Fruit fly (Drosophila melanogaster): ENCODE results near the gene Crtc.

Crtc gene

dm6 chr3L:17663647-17664046, 5.4 kb downstream of the Crtc start:
- no peak for TF ChIP-seq psq (GFP tag; optimal IDR thresholded peaks at IDR 0.05)
- no peak for TF ChIP-seq rgr (GFP tag; optimal IDR thresholded peaks at IDR 0.05)
- TF ChIP-seq jim (GFP tag; optimal IDR thresholded peaks at IDR 0.05): no peak
- no peak for TF ChIP-seq CG32264 (GFP tag; optimal IDR thresholded peaks at IDR 0.05)
- TF ChIP-seq Dfd (GFP tag; optimal IDR thresholded peaks at IDR 0.05): peak; percentile 95
- TF ChIP-seq Hr83 (GFP tag; optimal IDR thresholded peaks at IDR 0.05; ENCODE audit: poor library complexity, severe bottlenecking): no peak
- TF ChIP-seq sage (GFP tag; optimal IDR thresholded peaks at IDR 0.05): no peak
- no peak for TF ChIP-seq Hnf4 (GFP tag; optimal IDR thresholded peaks at IDR 0.05)

dm6 chr3L:17659268-17659589, 9.8 kb downstream of the Crtc start:
- TF ChIP-seq foxo (GFP tag; optimal IDR thresholded peaks at IDR 0.05) (peak in 1 of 2 experiments; percentile 2), rgr (GFP tag; optimal IDR thresholded peaks at IDR 0.05) (peak; percentile 52), usp (GFP tag; optimal IDR thresholded peaks at IDR 0.05) (no peak), pan (optimal IDR thresholded peaks at IDR 0.05) (no peak), GATAd (GFP tag; optimal IDR thresholded peaks at IDR 0.05) (no peak), jim (GFP tag; optimal IDR thresholded peaks at IDR 0.05) (no peak), Sp1 (GFP tag; optimal IDR thresholded peaks at IDR 0.05) (no peak), OdsH (GFP tag; optimal IDR thresholded peaks at IDR 0.05) (peak; percentile 16), Rel (GFP tag; optimal IDR thresholded peaks at IDR 0.05) (no peak), Rel (tag; optimal IDR thresholded peaks at IDR 0.05) (no peak), brk (GFP tag; optimal IDR thresholded peaks at IDR 0.05) (no peak), sage (GFP tag; optimal IDR thresholded peaks at IDR 0.05) (no peak), h (GFP tag; optimal IDR thresholded peaks at IDR 0.05) (peak; percentile 51), Myc (optimal IDR thresholded peaks at IDR 0.05) (no peak), Dfd (GFP tag; optimal IDR thresholded peaks at IDR 0.05) (no peak), lola (GFP tag; optimal IDR thresholded peaks at IDR 0.05) (no peak), Hr83 (GFP tag; optimal IDR thresholded peaks at IDR 0.05; ENCODE audit: poor library complexity, severe bottlenecking) (peak; percentile 89), Jra (GFP tag; optimal IDR thresholded peaks at IDR 0.05) (no peak), HLH106 (tag; optimal IDR thresholded peaks at IDR 0.05) (no peak), Dif (GFP tag; optimal IDR thresholded peaks at IDR 0.05; ENCODE audit: partially characterized antibody) (no peak), Hnf4 (GFP tag; optimal IDR thresholded peaks at IDR 0.05) (peak; percentile 38), N (GFP tag; optimal IDR thresholded peaks at IDR 0.05) (no peak), dmrt93B (GFP tag; optimal IDR thresholded peaks at IDR 0.05) (no peak), CG9705 (GFP tag; optimal IDR thresholded peaks at IDR 0.05) (no peak), tai (GFP tag; optimal IDR thresholded peaks at IDR 0.05) (peak; percentile 19), psq (GFP tag; optimal IDR thresholded peaks at IDR 0.05) (no peak), dsf (GFP tag; optimal IDR thresholded peaks at IDR 0.05; ENCODE audit: borderline replicate concordance) (no peak)

dm6 chr3L:17658423-17659267, 10.4 kb downstream of the Crtc start:
- TF ChIP-seq usp (GFP tag; optimal IDR thresholded peaks at IDR 0.05) (no peak), Sp1 (GFP tag; optimal IDR thresholded peaks at IDR 0.05) (peak; percentile 24), fru (GFP tag; optimal IDR thresholded peaks at IDR 0.05) (peak; percentile 73), N (GFP tag; optimal IDR thresholded peaks at IDR 0.05) (no peak), Abd-B (GFP tag; optimal IDR thresholded peaks at IDR 0.05) (no peak), OdsH (GFP tag; optimal IDR thresholded peaks at IDR 0.05) (peak; percentile 79), foxo (GFP tag; optimal IDR thresholded peaks at IDR 0.05) (peak; percentile 71 to 86), sage (GFP tag; optimal IDR thresholded peaks at IDR 0.05) (no peak), pan (optimal IDR thresholded peaks at IDR 0.05) (no peak), jim (GFP tag; optimal IDR thresholded peaks at IDR 0.05) (no peak), CG9705 (GFP tag; optimal IDR thresholded peaks at IDR 0.05) (no peak), psq (GFP tag; optimal IDR thresholded peaks at IDR 0.05) (peak; percentile 42), rgr (GFP tag; optimal IDR thresholded peaks at IDR 0.05) (peak; percentile 83), Hr83 (GFP tag; optimal IDR thresholded peaks at IDR 0.05; ENCODE audit: poor library complexity, severe bottlenecking) (no peak), Jra (GFP tag; optimal IDR thresholded peaks at IDR 0.05) (no peak), dl (GFP tag; optimal IDR thresholded peaks at IDR 0.05; ENCODE audit: insufficient read depth in 1 of 2, partially characterized antibody in 2 of 2) (no peak), Hr78 (GFP tag; optimal IDR thresholded peaks at IDR 0.05) (no peak), woc (GFP tag; optimal IDR thresholded peaks at IDR 0.05) (peak; percentile 8), CG32264 (GFP tag; optimal IDR thresholded peaks at IDR 0.05) (peak; percentile 56), tai (GFP tag; optimal IDR thresholded peaks at IDR 0.05) (peak; percentile 66), Hnf4 (GFP tag; optimal IDR thresholded peaks at IDR 0.05) (peak; percentile 74), Vsx2 (GFP tag; optimal IDR thresholded peaks at IDR 0.05; ENCODE audit: partially characterized antibody) (peak; percentile 39), Rel (GFP tag; optimal IDR thresholded peaks at IDR 0.05) (no peak), Rel (tag; optimal IDR thresholded peaks at IDR 0.05) (peak; percentile 44), CrebA (GFP tag; optimal IDR thresholded peaks at IDR 0.05; ENCODE audit: borderline replicate concordance) (no peak), Dfd (GFP tag; optimal IDR thresholded peaks at IDR 0.05) (no peak), lola (GFP tag; optimal IDR thresholded peaks at IDR 0.05) (no peak), dsf (GFP tag; optimal IDR thresholded peaks at IDR 0.05; ENCODE audit: borderline replicate concordance) (no peak), dmrt93B (GFP tag; optimal IDR thresholded peaks at IDR 0.05) (peak; percentile 26), h (GFP tag; optimal IDR thresholded peaks at IDR 0.05) (peak; percentile 81), Dif (GFP tag; optimal IDR thresholded peaks at IDR 0.05; ENCODE audit: partially characterized antibody) (no peak), Mio (GFP tag; optimal IDR thresholded peaks at IDR 0.05) (peak; percentile 34), Myc (optimal IDR thresholded peaks at IDR 0.05) (no peak), HLH106 (tag; optimal IDR thresholded peaks at IDR 0.05) (peak; percentile 58), br (GFP tag; optimal IDR thresholded peaks at IDR 0.05) (peak; percentile 77), brk (GFP tag; optimal IDR thresholded peaks at IDR 0.05) (no peak), GATAd (GFP tag; optimal IDR thresholded peaks at IDR 0.05) (no peak), ey (GFP tag; optimal IDR thresholded peaks at IDR 0.05) (peak; percentile 88), sv (GFP tag; optimal IDR thresholded peaks at IDR 0.05) (peak; percentile 88)

Measured in whole organism, wandering third instar larva.